Fruit fly (Drosophila melanogaster) whole organism, adult: ENCODE data around the gene CG10469.

Source experiments
- CG11617 ChIP-seq: fragments of 200-800 bp; sonication (Bioruptor generic); optimal IDR thresholded peaks from 2 replicates; lab custom pipeline; 2017; ENCODE audit warnings: mild to moderate bottlenecking, missing biosample characterization, missing genetic modification reagents, missing genetic modification characterization
- CG12768 ChIP-seq: fragments of 200-800 bp; sonication (Bioruptor generic); optimal IDR thresholded peaks from 2 replicates; lab custom pipeline; 2017; ENCODE audit warnings: missing biosample characterization, missing genetic modification characterization, mild to moderate bottlenecking, moderate library complexity, missing genetic modification reagents
- CG14711 ChIP-seq: fragments of 200-800 bp; sonication (Bioruptor generic); optimal IDR thresholded peaks from 2 replicates; lab custom pipeline; 2018; ENCODE audit warnings: missing biosample characterization, mild to moderate bottlenecking, missing genetic modification characterization, moderate library complexity
- CG1620 ChIP-seq: fragments of 200-800 bp; sonication (Bioruptor generic); optimal IDR thresholded peaks from 2 replicates; lab custom pipeline; 2016; ENCODE audit warnings: missing biosample characterization, missing genetic modification characterization
- CG33017 ChIP-seq: fragments of 200-800 bp; sonication (Bioruptor generic); optimal IDR thresholded peaks from 2 replicates; lab custom pipeline; 2018; ENCODE audit warnings: missing biosample characterization, mild to moderate bottlenecking, missing genetic modification characterization, moderate library complexity
- CG5204 ChIP-seq: fragments of 200-800 bp; sonication (Bioruptor generic); optimal IDR thresholded peaks from 2 replicates; lab custom pipeline; 2016; ENCODE audit warnings: missing biosample characterization, missing genetic modification characterization
- CG7045 ChIP-seq: fragments of 200-800 bp; sonication (Bioruptor generic); optimal IDR thresholded peaks from 2 replicates; lab custom pipeline; 2017; ENCODE audit warnings: missing biosample characterization, mild to moderate bottlenecking, missing genetic modification characterization
- CG7101 ChIP-seq: fragments of 200-800 bp; sonication (Bioruptor generic); optimal IDR thresholded peaks from 2 replicates; lab custom pipeline; 2018; ENCODE audit warnings: missing biosample characterization, mild to moderate bottlenecking, missing genetic modification characterization, moderate library complexity
- Clk ChIP-seq: fragments of 200-800 bp; sonication (Bioruptor generic); optimal IDR thresholded peaks from 2 replicates; lab custom pipeline; 2017; ENCODE audit warnings: missing biosample characterization, missing genetic modification characterization
- Crg-1 ChIP-seq: fragments of 200-800 bp; sonication (Bioruptor generic); optimal IDR thresholded peaks from 2 replicates; lab custom pipeline; 2016; ENCODE audit warnings: missing biosample characterization, missing genetic modification characterization
- Hr96 ChIP-seq: fragments of 200-800 bp; sonication (Bioruptor generic); optimal IDR thresholded peaks from 2 replicates; lab custom pipeline; 2016; ENCODE audit warnings: missing biosample characterization, missing genetic modification characterization
- Mnt ChIP-seq: fragments of 200-800 bp; sonication (Bioruptor generic); optimal IDR thresholded peaks from 2 replicates; lab custom pipeline; 2016; ENCODE audit warnings: missing biosample characterization, mild to moderate bottlenecking, missing genetic modification characterization
- bab1 ChIP-seq: fragments of 200-800 bp; sonication (Bioruptor generic); optimal IDR thresholded peaks from 3 replicates; lab custom pipeline; 2019; ENCODE audit warnings: missing biosample characterization, mild to moderate bottlenecking, missing genetic modification characterization, moderate library complexity
- cic ChIP-seq: fragments of 200-800 bp; sonication (Bioruptor generic); optimal IDR thresholded peaks from 2 replicates; lab custom pipeline; 2017; ENCODE audit warnings: missing biosample characterization, mild to moderate bottlenecking, missing genetic modification characterization, moderate library complexity
- cnc ChIP-seq, 2 experiments: fragments of >200 bp; optimal IDR thresholded peaks; 2 replicates each; lab custom pipeline; 2017
- kay ChIP-seq: fragments of 200-800 bp; sonication (Bioruptor generic); peaks from one replicate; lab custom pipeline; 2016; ENCODE audit warnings: missing biosample characterization, missing genetic modification characterization, borderline replicate concordance
- ovo ChIP-seq: fragments of 200-800 bp; sonication (Bioruptor generic); optimal IDR thresholded peaks from 2 replicates; lab custom pipeline; 2016; ENCODE audit warnings: missing biosample characterization, missing genetic modification characterization
- pad ChIP-seq: fragments of 200-800 bp; sonication (Bioruptor generic); optimal IDR thresholded peaks from 3 replicates; lab custom pipeline; 2017; ENCODE audit warnings: missing biosample characterization, missing genetic modification characterization, mild to moderate bottlenecking, moderate library complexity, missing genetic modification reagents
- tj ChIP-seq: fragments of 200-800 bp; sonication (Bioruptor generic); optimal IDR thresholded peaks from 3 replicates; lab custom pipeline; 2017; ENCODE audit warnings: missing biosample characterization, mild to moderate bottlenecking, missing genetic modification characterization, moderate library complexity
- toe ChIP-seq: fragments of 200-800 bp; sonication (Bioruptor generic); optimal IDR thresholded peaks from 2 replicates; lab custom pipeline; 2016; ENCODE audit warnings: missing biosample characterization, missing genetic modification characterization

The CG10469 gene

dm6 chr3L:6105435-6105834, 12.3 kb upstream of the CG10469 start:
- TF ChIP-seq CG14711 (no peak), toe (GFP tag; lab: Kevin White, UChicago) (no peak), CG33017 (tag; lab: Kevin White, UChicago) (no peak), CG5204 (no peak), Mnt (no peak), CG7101 (no peak), CG12768 (GFP tag; lab: Kevin White, UChicago) (no peak), tj (GFP tag; lab: Kevin White, UChicago) (no peak), CG11617 (GFP tag; lab: Kevin White, UChicago) (no peak), ovo (GFP tag; lab: Kevin White, UChicago) (no peak)

- TF ChIP-seq CG5204 (no peak), cnc (optimal IDR thresholded peaks at IDR 0.05; lab: Kevin White, UChicago) (no peak), tj (GFP tag; lab: Kevin White, UChicago) (no peak), Crg-1 (no peak), CG7045 (GFP tag; lab: Kevin White, UChicago) (no peak), pad (GFP tag; lab: Kevin White, UChicago) (no peak), CG14711 (no peak), cic (GFP tag; lab: Kevin White, UChicago) (no peak), Hr96 (GFP tag; lab: Kevin White, UChicago) (no peak), bab1 (no peak), Clk (GFP tag; lab: Kevin White, UChicago) (no peak), ovo (GFP tag; lab: Kevin White, UChicago) (no peak), kay (no peak), Mnt (no peak), CG1620 (no peak), CG33017 (tag; lab: Kevin White, UChicago) (no peak), CG12768 (GFP tag; lab: Kevin White, UChicago) (no peak), CG7101 (no peak)
Observed at dm6 chr3L:6104551-6104950, 11.4 kb upstream of the CG10469 start.

DNA sequence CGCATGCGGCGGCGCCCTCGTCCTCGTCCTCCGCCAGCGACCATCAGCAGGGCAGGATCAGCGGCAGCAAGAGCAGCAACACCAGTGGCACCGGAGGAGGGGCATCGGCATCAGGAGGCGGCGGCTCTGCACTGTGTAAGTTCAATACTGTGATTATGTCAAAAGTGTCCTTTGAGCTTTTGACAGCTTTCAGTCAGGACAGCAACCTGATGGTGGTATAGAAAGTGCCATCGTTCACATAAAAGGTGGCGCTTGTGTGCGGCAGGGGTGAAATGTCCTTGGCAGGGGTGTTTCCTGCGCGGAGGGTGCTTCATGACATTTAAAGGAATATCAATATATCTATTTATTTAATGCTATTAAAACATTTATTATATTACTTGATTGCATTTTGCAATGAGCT, 10.5 kb upstream of the CG10469 start:
- no peak for TF ChIP-seq kay
- no peak for TF ChIP-seq Mnt
- no peak for TF ChIP-seq toe (GFP tag; lab: Kevin White, UChicago)
- TF ChIP-seq ovo (GFP tag; lab: Kevin White, UChicago) = no peak
- TF ChIP-seq CG33017 (tag; lab: Kevin White, UChicago) = no peak
- TF ChIP-seq Crg-1 = no peak
- no peak for TF ChIP-seq cnc (optimal IDR thresholded peaks at IDR 0.05; lab: Kevin White, UChicago)
- TF ChIP-seq CG7045 (GFP tag; lab: Kevin White, UChicago) = no peak
- no peak for TF ChIP-seq CG5204
- TF ChIP-seq bab1 = no peak
- no peak for TF ChIP-seq pad (GFP tag; lab: Kevin White, UChicago)

DNA sequence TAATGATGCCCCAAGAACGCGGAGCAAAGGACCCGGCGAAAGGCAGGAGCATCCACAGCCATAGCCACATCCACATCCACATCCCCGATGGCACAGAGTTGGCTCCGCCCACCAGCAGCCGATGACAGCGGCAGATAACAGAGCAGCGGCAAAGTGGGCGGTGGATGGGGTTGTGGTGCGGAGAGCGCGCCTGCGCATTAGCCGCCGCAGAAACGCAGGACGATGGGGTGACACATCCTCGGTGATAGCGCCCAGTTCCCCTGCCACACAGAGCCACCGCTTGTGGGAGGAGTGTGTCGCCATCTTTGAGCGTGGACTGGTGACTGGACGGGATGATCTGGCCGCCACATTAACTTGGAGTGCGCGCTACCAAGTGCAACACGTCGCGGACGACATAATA, 4.2 kb upstream of the CG10469 start, which contains the start of gene Ets65A:
Gene Ets65A, plus strand, starts transcription at position 348 of the 400 bp plus-strand sequence.
- TF ChIP-seq toe (GFP tag; lab: Kevin White, UChicago) = no peak
- no peak for TF ChIP-seq CG7045 (GFP tag; lab: Kevin White, UChicago)
- no peak for TF ChIP-seq cic (GFP tag; lab: Kevin White, UChicago)
- no peak for TF ChIP-seq CG12768 (GFP tag; lab: Kevin White, UChicago)

- TF ChIP-seq CG7045 (GFP tag; lab: Kevin White, UChicago) = peak; percentile 93
- TF ChIP-seq tj (GFP tag; lab: Kevin White, UChicago) = peak; percentile 69
- peak; percentile 88 for TF ChIP-seq CG5204
- TF ChIP-seq toe (GFP tag; lab: Kevin White, UChicago) = peak; percentile 84
- TF ChIP-seq cnc (optimal IDR thresholded peaks at IDR 0.05; lab: Kevin White, UChicago) = no peak
- TF ChIP-seq CG14711 = peak; percentile 94
- TF ChIP-seq bab1 = peak; percentile 88
- peak; percentile 91 for TF ChIP-seq CG12768 (GFP tag; lab: Kevin White, UChicago)
- TF ChIP-seq Clk (GFP tag; lab: Kevin White, UChicago) = peak; percentile 81
- peak; percentile 86 for TF ChIP-seq ovo (GFP tag; lab: Kevin White, UChicago)
- TF ChIP-seq CG11617 (GFP tag; lab: Kevin White, UChicago) = peak; percentile 87
- peak; percentile 77 for TF ChIP-seq Crg-1
- peak; percentile 88 for TF ChIP-seq CG1620
- TF ChIP-seq Mnt = peak; percentile 62
- no peak for TF ChIP-seq kay
- TF ChIP-seq CG7101 = peak; percentile 92
- peak; percentile 78 for TF ChIP-seq pad (GFP tag; lab: Kevin White, UChicago)
- TF ChIP-seq Hr96 (GFP tag; lab: Kevin White, UChicago) = peak; percentile 75
- peak; percentile 88 for TF ChIP-seq CG33017 (tag; lab: Kevin White, UChicago)
- TF ChIP-seq cic (GFP tag; lab: Kevin White, UChicago) = peak; percentile 31
Observed at dm6 chr3L:6094697-6095096, 1.6 kb upstream of the CG10469 start, which contains the start of the genes CG10467 and loj. Gene CG10467 (minus strand): TSS chr3L:6094747. Gene loj (plus strand): TSS chr3L:6094987.

DNA sequence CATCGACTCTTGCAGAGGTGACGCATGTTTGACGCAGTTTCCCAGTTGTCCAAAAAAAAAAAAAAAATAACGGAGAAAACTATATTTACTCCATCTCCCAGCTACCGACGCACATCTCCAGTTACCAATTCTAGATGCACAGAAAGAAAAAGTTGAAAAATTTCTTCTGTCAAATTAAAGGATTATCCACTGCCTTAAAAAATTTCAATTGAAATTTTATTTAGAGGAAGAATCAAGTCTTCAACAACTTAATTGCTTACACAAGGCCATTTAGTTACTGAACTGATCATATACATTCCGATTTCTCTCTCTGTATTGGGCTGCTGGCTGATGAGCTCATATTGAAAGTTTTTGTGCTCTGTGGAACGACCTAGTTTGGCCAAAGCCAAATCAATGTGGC, 7.1 kb downstream of the CG10469 start:
- TF ChIP-seq CG7045 (GFP tag; lab: Kevin White, UChicago) (no peak), Crg-1 (no peak), CG7101 (no peak), kay (no peak), Mnt (no peak), tj (GFP tag; lab: Kevin White, UChicago) (no peak), CG14711 (no peak), cic (GFP tag; lab: Kevin White, UChicago) (no peak), Clk (GFP tag; lab: Kevin White, UChicago) (no peak), Hr96 (GFP tag; lab: Kevin White, UChicago) (no peak), bab1 (no peak), CG1620 (no peak), cnc (optimal IDR thresholded peaks at IDR 0.05; lab: Kevin White, UChicago) (no peak), CG33017 (tag; lab: Kevin White, UChicago) (no peak), toe (GFP tag; lab: Kevin White, UChicago) (no peak), CG11617 (GFP tag; lab: Kevin White, UChicago) (no peak), CG5204 (no peak), CG12768 (GFP tag; lab: Kevin White, UChicago) (no peak), pad (GFP tag; lab: Kevin White, UChicago) (no peak), ovo (GFP tag; lab: Kevin White, UChicago) (no peak)
